Fruit fly (Drosophila melanogaster) whole organism, embryonic: ENCODE results near the gene Gga.
A peak's percentile ranks its signal among the peaks of the same experiment; 100 is the strongest.

Experiments used
- Antp ChIP-seq: fragments of 200-800 bp; sonication (Bioruptor generic); optimal IDR thresholded peaks from 3 replicates; lab custom pipeline; 2016; ENCODE audit warnings: missing biosample characterization, missing genetic modification characterization
- Bgb ChIP-seq: fragments of 200-800 bp; sonication (Bioruptor generic); IDR thresholded peaks from 2 replicates; pipeline ENCODE4 v1.3.6; 2022; ENCODE audit warnings: missing biosample characterization, missing genetic modification characterization; ENCODE audit not compliant: partially characterized antibody
- Blimp-1 ChIP-seq: fragments of 200-800 bp; sonication (Bioruptor generic); optimal IDR thresholded peaks from 3 replicates; lab custom pipeline; 2018; ENCODE audit warnings: missing biosample characterization, missing genetic modification characterization, mild to moderate bottlenecking, moderate library complexity, missing genetic modification reagents
- C15 ChIP-seq: fragments of 200-800 bp; sonication (Bioruptor generic); IDR thresholded peaks from 3 replicates; pipeline ENCODE4 v1.3.6; 2022; ENCODE audit warnings: missing biosample characterization, missing genetic modification characterization
- CG14710 ChIP-seq: fragments of 200-800 bp; sonication (Bioruptor generic); optimal IDR thresholded peaks from 3 replicates; lab custom pipeline; 2019; ENCODE audit warnings: missing biosample characterization, mild to moderate bottlenecking, missing genetic modification characterization, moderate library complexity
- CG17385 ChIP-seq: fragments of 200-800 bp; sonication (Bioruptor generic); optimal IDR thresholded peaks from 3 replicates; lab custom pipeline; 2018; ENCODE audit warnings: missing biosample characterization, mild to moderate bottlenecking, missing genetic modification characterization
- CG17612 ChIP-seq: fragments of 200-800 bp; sonication (Bioruptor generic); IDR thresholded peaks from 2 replicates; pipeline ENCODE4 v1.3.6; 2022; ENCODE audit warnings: missing biosample characterization, missing genetic modification characterization
- CG18599 ChIP-seq: fragments of 200-800 bp; sonication (Bioruptor generic); optimal IDR thresholded peaks from 3 replicates; lab custom pipeline; 2017; ENCODE audit warnings: missing biosample characterization, missing genetic modification characterization, mild to moderate bottlenecking, moderate library complexity, missing genetic modification reagents
- CG2129 ChIP-seq: fragments of 200-800 bp; sonication (Bioruptor generic); IDR thresholded peaks from 2 replicates; pipeline ENCODE4 v1.3.6; 2022; ENCODE audit warnings: missing biosample characterization, missing genetic modification characterization; ENCODE audit not compliant: partially characterized antibody
- CG2875 ChIP-seq: fragments of 200-800 bp; sonication (Bioruptor generic); optimal IDR thresholded peaks from 2 replicates; lab custom pipeline; 2017; ENCODE audit warnings: missing biosample characterization, mild to moderate bottlenecking, missing genetic modification characterization, missing genetic modification reagents
- CG3065 ChIP-seq: fragments of 200-800 bp; sonication (Bioruptor generic); optimal IDR thresholded peaks from 2 replicates; lab custom pipeline; 2016; ENCODE audit warnings: missing biosample characterization, missing genetic modification characterization
- CG33213 ChIP-seq: fragments of 200-800 bp; sonication (Bioruptor generic); optimal IDR thresholded peaks from 3 replicates; lab custom pipeline; 2016; ENCODE audit warnings: missing biosample characterization, missing genetic modification characterization
- CG34224 ChIP-seq: fragments of 200-800 bp; sonication (Bioruptor generic); IDR thresholded peaks from 3 replicates; pipeline ENCODE4 v1.3.6; 2022; ENCODE audit warnings: missing biosample characterization, missing genetic modification characterization; ENCODE audit not compliant: partially characterized antibody
- CG3726 ChIP-seq: fragments of 200-800 bp; sonication (Bioruptor generic); IDR thresholded peaks from 3 replicates; pipeline ENCODE4, ENCODE4 v1.3.6; 2022; ENCODE audit warnings: missing biosample characterization, missing genetic modification characterization
- CG4707 ChIP-seq: fragments of 200-800 bp; sonication (Bioruptor generic); optimal IDR thresholded peaks from 2 replicates; lab custom pipeline; 2018; ENCODE audit warnings: missing biosample characterization, mild to moderate bottlenecking, missing genetic modification characterization, moderate library complexity
- CG6254 ChIP-seq: fragments of 200-800 bp; sonication (Bioruptor generic); optimal IDR thresholded peaks from 3 replicates; lab custom pipeline; 2017; ENCODE audit warnings: mild to moderate bottlenecking, missing biosample characterization, missing genetic modification reagents, missing genetic modification characterization
- CG6689 ChIP-seq: fragments of 200-800 bp; sonication (Bioruptor generic); IDR thresholded peaks from 2 replicates; pipeline ENCODE4 v1.3.6; 2022; ENCODE audit warnings: missing biosample characterization, missing genetic modification characterization
- CG7556 ChIP-seq: fragments of 200-800 bp; sonication (Bioruptor generic); optimal IDR thresholded peaks from 2 replicates; lab custom pipeline; 2017; ENCODE audit warnings: missing biosample characterization, mild to moderate bottlenecking, missing genetic modification characterization
- CG7839 ChIP-seq: fragments of 200-800 bp; sonication (Bioruptor generic); optimal IDR thresholded peaks from 3 replicates; lab custom pipeline; 2018; ENCODE audit warnings: missing biosample characterization, mild to moderate bottlenecking, missing genetic modification characterization, moderate library complexity
- CG9817 ChIP-seq: fragments of 200-800 bp; sonication (Bioruptor generic); optimal IDR thresholded peaks from 2 replicates; lab custom pipeline; 2018; ENCODE audit warnings: missing biosample characterization, mild to moderate bottlenecking, missing genetic modification characterization, moderate library complexity
- CrebB ChIP-seq: fragments of 200-800 bp; sonication (Bioruptor generic); optimal IDR thresholded peaks from 3 replicates; lab custom pipeline; 2018; ENCODE audit warnings: missing biosample characterization, mild to moderate bottlenecking, missing genetic modification characterization
- D19A ChIP-seq: fragments of 200-800 bp; optimal IDR thresholded peaks from 3 replicates; lab custom pipeline; 2019; ENCODE audit warnings: missing biosample characterization, mild to moderate bottlenecking, missing genetic modification characterization, moderate library complexity
- Dbx ChIP-seq: fragments of 200-800 bp; sonication (Bioruptor generic); IDR thresholded peaks from 3 replicates; pipeline ENCODE4 v1.3.6; 2022; ENCODE audit warnings: missing biosample characterization, missing genetic modification characterization
- Dip2 ChIP-seq: fragments of 200-800 bp; sonication (Bioruptor generic); IDR thresholded peaks from 2 replicates; pipeline ENCODE4 v1.3.6; 2022; ENCODE audit warnings: missing biosample characterization, missing genetic modification characterization
- Dp ChIP-seq: fragments of 200-800 bp; sonication (Bioruptor generic); optimal IDR thresholded peaks from 2 replicates; lab custom pipeline; 2018; ENCODE audit warnings: missing biosample characterization, mild to moderate bottlenecking, missing genetic modification characterization, moderate library complexity
- E2f1 ChIP-seq: fragments of 200-800 bp; sonication (Bioruptor generic); IDR thresholded peaks from 2 replicates; pipeline ENCODE4 v1.3.6; 2022; ENCODE audit warnings: missing biosample characterization, missing genetic modification characterization
- NC2β ChIP-seq: fragments of 200-800 bp; sonication (Bioruptor generic); optimal IDR thresholded peaks from 2 replicates; lab custom pipeline; 2016; ENCODE audit warnings: missing biosample characterization, missing genetic modification characterization
- Sox102F ChIP-seq: fragments of 200-800 bp; sonication (Bioruptor generic); optimal IDR thresholded peaks from 2 replicates; lab custom pipeline; 2018; ENCODE audit warnings: missing biosample characterization, mild to moderate bottlenecking, missing genetic modification characterization, moderate library complexity
- ap ChIP-seq: fragments of 200-800 bp; sonication (Bioruptor generic); IDR thresholded peaks from 2 replicates; pipeline ENCODE4 v1.3.6; 2022; ENCODE audit warnings: missing biosample characterization, missing genetic modification characterization
- bab2 ChIP-seq: fragments of 200-800 bp; sonication (Bioruptor generic); optimal IDR thresholded peaks from 2 replicates; lab custom pipeline; 2016; ENCODE audit warnings: missing biosample characterization, missing genetic modification characterization
- bowl ChIP-seq: fragments of 200-800 bp; sonication (Bioruptor generic); IDR thresholded peaks from 2 replicates; pipeline ENCODE4 v1.3.6; 2022; ENCODE audit warnings: missing biosample characterization, missing genetic modification characterization
- bsh ChIP-seq, 2 experiments: fragments of 200-800 bp; sonication (Bioruptor generic); optimal IDR thresholded peaks; 2 replicates each; lab custom pipeline; 2017 to 2018; ENCODE audit warnings: mild to moderate bottlenecking in 2 of 2, missing biosample characterization in 2 of 2, missing genetic modification characterization in 2 of 2, moderate library complexity in 1 of 2
- cg ChIP-seq: fragments of 200-800 bp; sonication (Bioruptor generic); optimal IDR thresholded peaks from 3 replicates; lab custom pipeline; 2019; ENCODE audit warnings: missing biosample characterization, mild to moderate bottlenecking, missing genetic modification characterization, moderate library complexity
- dan ChIP-seq: fragments of 200-800 bp; sonication (Bioruptor generic); IDR thresholded peaks from 2 replicates; pipeline ENCODE4 v1.3.6; 2022; ENCODE audit warnings: missing biosample characterization, missing genetic modification characterization
- dysf ChIP-seq: fragments of 200-800 bp; sonication (Bioruptor generic); IDR thresholded peaks from 3 replicates; pipeline ENCODE4 v1.3.6; 2022; ENCODE audit warnings: missing biosample characterization, missing genetic modification characterization
- fd3F ChIP-seq: fragments of 200-800 bp; sonication (Bioruptor generic); optimal IDR thresholded peaks from 2 replicates; lab custom pipeline; 2018; ENCODE audit warnings: missing biosample characterization, mild to moderate bottlenecking, missing genetic modification characterization, moderate library complexity
- fru ChIP-seq: fragments of >200 bp; optimal IDR thresholded peaks from 2 replicates; lab custom pipeline; 2017
- hbn ChIP-seq: fragments of 200-800 bp; sonication (Bioruptor generic); IDR thresholded peaks from 2 replicates; pipeline ENCODE4 v1.3.6; 2022; ENCODE audit warnings: missing biosample characterization, missing genetic modification characterization; ENCODE audit not compliant: partially characterized antibody
- inv ChIP-seq: fragments of 200-800 bp; sonication (Bioruptor generic); IDR thresholded peaks from 2 replicates; pipeline ENCODE4 v1.3.6; 2022; ENCODE audit warnings: missing biosample characterization, missing genetic modification characterization; ENCODE audit not compliant: partially characterized antibody
- jigr1 ChIP-seq: fragments of 200-800 bp; sonication (Bioruptor generic); IDR thresholded peaks from 3 replicates; pipeline ENCODE4 v1.3.6; 2022; ENCODE audit warnings: missing biosample characterization, missing genetic modification characterization
- jumu ChIP-seq: fragments of 200-800 bp; sonication (Bioruptor generic); optimal IDR thresholded peaks from 3 replicates; lab custom pipeline; 2016; ENCODE audit warnings: missing biosample characterization, missing genetic modification characterization
- lov ChIP-seq, 2 experiments: fragments of 200-800 bp in 1 of 2; fragments of >200 bp in 1 of 2; sonication (Bioruptor generic) in 1 of 2; IDR thresholded peaks in 1 of 2; optimal IDR thresholded peaks in 1 of 2; 2 replicates in 1 of 2; 3 replicates in 1 of 2; pipeline versions ENCODE4 v1.3.6 to Lab custom; 2017 to 2022; ENCODE audit warnings: missing biosample characterization in 1 of 2, missing genetic modification characterization in 1 of 2
- mld ChIP-seq: fragments of 200-800 bp; sonication (Bioruptor generic); IDR thresholded peaks from 3 replicates; pipeline ENCODE4 v1.3.6; 2022; ENCODE audit warnings: missing biosample characterization, missing genetic modification characterization; ENCODE audit not compliant: partially characterized antibody
- nerfin-2 ChIP-seq: fragments of 200-800 bp; sonication (Bioruptor generic); IDR thresholded peaks from 2 replicates; pipeline ENCODE4 v1.3.6; 2022; ENCODE audit warnings: missing biosample characterization, missing genetic modification characterization; ENCODE audit not compliant: partially characterized antibody
- rib ChIP-seq: fragments of 200-800 bp; sonication (Bioruptor generic); IDR thresholded peaks from 2 replicates; pipeline ENCODE4 v1.3.6; 2022; ENCODE audit warnings: missing biosample characterization, missing genetic modification characterization
- stc ChIP-seq: fragments of 200-800 bp; sonication (Bioruptor generic); IDR thresholded peaks from 2 replicates; pipeline ENCODE4 v1.3.6; 2022; ENCODE audit warnings: missing biosample characterization, missing genetic modification characterization
- tna ChIP-seq: fragments of 200-800 bp; sonication (Bioruptor generic); IDR thresholded peaks from 2 replicates; pipeline ENCODE4 v1.3.6; 2022; ENCODE audit warnings: missing biosample characterization, missing genetic modification characterization; ENCODE audit not compliant: partially characterized antibody
- vfl ChIP-seq: fragments of 200-800 bp; sonication (Bioruptor generic); optimal IDR thresholded peaks from 2 replicates; lab custom pipeline; 2016; ENCODE audit warnings: missing biosample characterization, missing genetic modification characterization
- zfh1 ChIP-seq: fragments of 200-800 bp; sonication (Bioruptor generic); IDR thresholded peaks from 3 replicates; pipeline ENCODE4 v1.3.6; 2022; ENCODE audit warnings: missing biosample characterization, missing genetic modification characterization

Gene Gga

dm6 chrX:9554346-9554808 is 46.5 kb upstream of the Gga start, which contains the start of gene RpS28b (continued):
- TF ChIP-seq CG4707 (GFP tag; lab: Kevin White, UChicago) (peak; percentile 90), CG17612 (GFP tag; lab: Robert Waterston, UW) (peak; percentile 81), CG18599 (GFP tag; lab: Kevin White, UChicago) (peak; percentile 87), Antp (GFP tag; lab: Kevin White, UChicago) (peak; percentile 86), NC2β (GFP tag; lab: Kevin White, UChicago) (peak; percentile 94), CG14710 (tag; lab: Kevin White, UChicago) (peak; percentile 63), jumu (GFP tag; lab: Kevin White, UChicago) (peak; percentile 62), dan (GFP tag; lab: Robert Waterston, UW) (no peak), bsh (GFP tag; optimal IDR thresholded peaks at IDR 0.05; lab: Kevin White, UChicago) (peak; percentile 61 to 71), dysf (GFP tag; lab: Robert Waterston, UW) (peak; percentile 88), hbn (GFP tag; lab: Robert Waterston, UW) (peak; percentile 53; the same call in 1 of the 2 replicates), CG6254 (GFP tag; lab: Kevin White, UChicago) (peak; percentile 52), E2f1 (peak; percentile 88), lov (optimal IDR thresholded peaks at IDR 0.05; lab: Kevin White, UChicago) (no peak), lov (GFP tag; IDR thresholded peaks at IDR 0.05; lab: Robert Waterston, UW) (peak; percentile 97), C15 (GFP tag; lab: Robert Waterston, UW) (peak; percentile 88), CG3065 (GFP tag; lab: Kevin White, UChicago) (no peak), CG9817 (tag; lab: Kevin White, UChicago) (peak; percentile 87), mld (peak; percentile 66; the same call in 2 of the 3 replicates), CG2129 (GFP tag; lab: Robert Waterston, UW) (peak; percentile 39; the same call in 1 of the 2 replicates), vfl (GFP tag; lab: Kevin White, UChicago) (peak; percentile 56), cg (no peak), CG7556 (GFP tag; lab: Kevin White, UChicago) (peak; percentile 40), fru (lab: Kevin White, UChicago) (no peak), CG7839 (tag; lab: Kevin White, UChicago) (peak; percentile 78), CG2875 (GFP tag; lab: Kevin White, UChicago) (peak; percentile 90), CG33213 (GFP tag; lab: Kevin White, UChicago) (peak; percentile 95), CG17385 (GFP tag; lab: Kevin White, UChicago) (peak; percentile 89), D19A (tag; lab: Kevin White, UChicago) (peak; percentile 38), tna (GFP tag; lab: Robert Waterston, UW) (peak; percentile 40), Bgb (GFP tag; lab: Robert Waterston, UW) (peak; percentile 85), Dip2 (GFP tag; lab: Robert Waterston, UW) (no peak), nerfin-2 (peak; percentile 52; the same call in 1 of the 2 replicates), stc (GFP tag; lab: Robert Waterston, UW) (peak; percentile 81), CG6689 (GFP tag; lab: Robert Waterston, UW) (peak; percentile 66), Sox102F (GFP tag; lab: Kevin White, UChicago) (no peak), CG34224 (GFP tag; lab: Robert Waterston, UW) (peak; percentile 57), bowl (peak; percentile 81), ap (GFP tag; lab: Robert Waterston, UW) (peak; percentile 80), Dbx (GFP tag; lab: Robert Waterston, UW) (peak; percentile 94), rib (peak; percentile 87), Dp (GFP tag; lab: Kevin White, UChicago) (peak; percentile 26), CrebB (tag; lab: Kevin White, UChicago) (peak; percentile 84), fd3F (GFP tag; lab: Kevin White, UChicago) (peak; percentile 77), jigr1 (GFP tag; lab: Robert Waterston, UW) (no peak), inv (peak; percentile 62; the same call in 1 of the 2 replicates), CG3726 (peak; percentile 83; the same call in 2 of the 3 replicates), zfh1 (GFP tag; lab: Robert Waterston, UW) (peak; percentile 95), bab2 (peak; percentile 72), Blimp-1 (no peak)
